Fruit fly (Drosophila melanogaster): ENCODE data around the gene CG15399.
A peak's percentile ranks its signal among the peaks of the same experiment; 100 is the strongest.

The CG15399 gene

dm6 chr2L:2769476-2770185 is 1.9 kb downstream of the CG15399 start, which contains the start of the genes colt and HINT1 (continued):
- TF ChIP-seq disco-r (GFP tag; optimal IDR thresholded peaks at IDR 0.05) (no peak), Mes4 (GFP tag; optimal IDR thresholded peaks at IDR 0.05) (no peak), stc (GFP tag; IDR thresholded peaks at IDR 0.05) (no peak), CG12299 (tag; optimal IDR thresholded peaks at IDR 0.05) (no peak), CG9817 (tag; optimal IDR thresholded peaks at IDR 0.05) (no peak), B-H2 (GFP tag; optimal IDR thresholded peaks at IDR 0.05) (no peak), Neu2 (GFP tag; optimal IDR thresholded peaks at IDR 0.05; ENCODE audit: borderline replicate concordance) (no peak), cg (GFP tag; optimal IDR thresholded peaks at IDR 0.05) (no peak), grau (tag; optimal IDR thresholded peaks at IDR 0.05) (peak; percentile 38), CG10209 (GFP tag; optimal IDR thresholded peaks at IDR 0.05) (no peak), CG18011 (GFP tag; optimal IDR thresholded peaks at IDR 0.05) (no peak), prd (optimal IDR thresholded peaks at IDR 0.05) (no peak), prd (GFP tag; IDR thresholded peaks at IDR 0.05) (no peak), CG15696 (tag; optimal IDR thresholded peaks at IDR 0.05) (no peak), Abd-B (GFP tag; optimal IDR thresholded peaks at IDR 0.05) (peak; percentile 21), aop (GFP tag; IDR thresholded peaks at IDR 0.05) (no peak), CG18476 (GFP tag; optimal IDR thresholded peaks at IDR 0.05) (no peak), Hmx (GFP tag; optimal IDR thresholded peaks at IDR 0.05) (no peak), CG3065 (GFP tag; optimal IDR thresholded peaks at IDR 0.05) (no peak), nerfin-2 (GFP tag; IDR thresholded peaks at IDR 0.05; ENCODE audit: partially characterized antibody) (no peak), kah (GFP tag; optimal IDR thresholded peaks at IDR 0.05) (peak; percentile 23), CG6813 (GFP tag; optimal IDR thresholded peaks at IDR 0.05) (no peak), otp (GFP tag; IDR thresholded peaks at IDR 0.05) (no peak), Nf-YA (GFP tag; IDR thresholded peaks at IDR 0.05) (no peak), Antp (GFP tag; optimal IDR thresholded peaks at IDR 0.05) (no peak), trem (tag; optimal IDR thresholded peaks at IDR 0.05) (peak; percentile 99), CG32772 (GFP tag; IDR thresholded peaks at IDR 0.05) (no peak), BEAF-32 (GFP tag; optimal IDR thresholded peaks at IDR 0.05) (peak; percentile 66), CG2202 (tag; optimal IDR thresholded peaks at IDR 0.05) (no peak), mirr (GFP tag; optimal IDR thresholded peaks at IDR 0.05) (peak; percentile 41), Gug (GFP tag; IDR thresholded peaks at IDR 0.05) (no peak), emc (GFP tag; optimal IDR thresholded peaks at IDR 0.05) (no peak), CG6254 (GFP tag; optimal IDR thresholded peaks at IDR 0.05) (peak; percentile 7), CG7556 (GFP tag; optimal IDR thresholded peaks at IDR 0.05) (no peak), CG10147 (GFP tag; optimal IDR thresholded peaks at IDR 0.05) (peak; percentile 1), CG3407 (GFP tag; optimal IDR thresholded peaks at IDR 0.05) (no peak), CG3838 (GFP tag; optimal IDR thresholded peaks at IDR 0.05) (no peak), tin (GFP tag; optimal IDR thresholded peaks at IDR 0.05) (no peak), usp (GFP tag; optimal IDR thresholded peaks at IDR 0.05) (no peak), CG7745 (tag; optimal IDR thresholded peaks at IDR 0.05) (no peak), Aef1 (GFP tag; IDR thresholded peaks at IDR 0.05) (no peak), danr (GFP tag; IDR thresholded peaks at IDR 0.05) (no peak), Tbp (GFP tag; optimal IDR thresholded peaks at IDR 0.05) (no peak), Blimp-1 (GFP tag; optimal IDR thresholded peaks at IDR 0.05) (no peak), D19A (tag; optimal IDR thresholded peaks at IDR 0.05) (peak; percentile 44), CG4730 (GFP tag; IDR thresholded peaks at IDR 0.05) (no peak), ato (GFP tag; IDR thresholded peaks at IDR 0.05; ENCODE audit: partially characterized antibody) (no peak), CG32767 (GFP tag; IDR thresholded peaks at IDR 0.05) (no peak), Myb (GFP tag; optimal IDR thresholded peaks at IDR 0.05) (peak; percentile 28), HHEX (GFP tag; optimal IDR thresholded peaks at IDR 0.05) (no peak)

Data from whole organism, embryonic.